Fruit fly (Drosophila melanogaster) whole organism, prepupa: Measurements from ENCODE around the gene Top3beta.

Experiments used
- Blimp-1 ChIP-seq: fragments of 200-800 bp; sonication (Bioruptor generic); optimal IDR thresholded peaks from 3 replicates; lab custom pipeline; 2017; ENCODE audit warnings: missing biosample characterization, missing genetic modification characterization, mild to moderate bottlenecking, moderate library complexity, missing genetic modification reagents
- CG11902 ChIP-seq: fragments of 200-800 bp; sonication (Bioruptor generic); optimal IDR thresholded peaks from 3 replicates; lab custom pipeline; 2016; ENCODE audit warnings: missing biosample characterization, missing genetic modification characterization
- CG3919 ChIP-seq: fragments of 200-800 bp; sonication (Bioruptor generic); optimal IDR thresholded peaks from 3 replicates; lab custom pipeline; 2016; ENCODE audit warnings: missing biosample characterization, missing genetic modification characterization
- CG6808 ChIP-seq: fragments of 200-800 bp; sonication (Bioruptor generic); optimal IDR thresholded peaks from 3 replicates; lab custom pipeline; 2017; ENCODE audit warnings: missing biosample characterization, missing genetic modification characterization, mild to moderate bottlenecking, moderate library complexity, missing genetic modification reagents
- CG8319 ChIP-seq: fragments of 200-800 bp; sonication (Bioruptor generic); optimal IDR thresholded peaks from 3 replicates; lab custom pipeline; 2016; ENCODE audit warnings: missing biosample characterization, missing genetic modification characterization
- CG9139 ChIP-seq: fragments of 200-800 bp; sonication (Bioruptor generic); optimal IDR thresholded peaks from 3 replicates; lab custom pipeline; 2017; ENCODE audit warnings: missing biosample characterization, mild to moderate bottlenecking, missing genetic modification characterization
- Hr39 ChIP-seq: fragments of 200-800 bp; sonication (Bioruptor generic); optimal IDR thresholded peaks from 2 replicates; lab custom pipeline; 2016; ENCODE audit warnings: missing biosample characterization, missing genetic modification characterization
- cyc ChIP-seq: fragments of 200-800 bp; sonication (Bioruptor generic); optimal IDR thresholded peaks from 3 replicates; lab custom pipeline; 2016; ENCODE audit warnings: missing biosample characterization, missing genetic modification characterization
- esn ChIP-seq: fragments of 200-800 bp; sonication (Bioruptor generic); optimal IDR thresholded peaks from 2 replicates; lab custom pipeline; 2016; ENCODE audit warnings: missing biosample characterization, mild to moderate bottlenecking, missing genetic modification characterization, moderate library complexity
- fd85E ChIP-seq: fragments of 200-800 bp; sonication (Bioruptor generic); optimal IDR thresholded peaks from 3 replicates; lab custom pipeline; 2016; ENCODE audit warnings: missing biosample characterization, missing genetic modification characterization
- fkh ChIP-seq: fragments of 200-800 bp; sonication (Bioruptor generic); optimal IDR thresholded peaks from 3 replicates; lab custom pipeline; 2017; ENCODE audit warnings: missing biosample characterization, mild to moderate bottlenecking, missing genetic modification characterization, moderate library complexity
- net ChIP-seq: fragments of 200-800 bp; sonication (Bioruptor generic); optimal IDR thresholded peaks from 3 replicates; lab custom pipeline; 2016; ENCODE audit warnings: missing biosample characterization, missing genetic modification characterization
- ss ChIP-seq, 2 experiments: fragments of 200-800 bp; sonication (Bioruptor generic); optimal IDR thresholded peaks; 2 replicates in 1 of 2; 3 replicates in 1 of 2; lab custom pipeline; 2017 to 2018; ENCODE audit warnings: mild to moderate bottlenecking in 2 of 2, missing biosample characterization in 2 of 2, missing genetic modification characterization in 2 of 2, moderate library complexity in 1 of 2
- topi ChIP-seq: fragments of 200-800 bp; sonication (Bioruptor generic); optimal IDR thresholded peaks from 3 replicates; lab custom pipeline; 2016; ENCODE audit warnings: missing biosample characterization, missing genetic modification characterization

- TF ChIP-seq CG3919 (GFP tag; lab: Kevin White, UChicago) (no peak), CG8319 (GFP tag; lab: Kevin White, UChicago) (no peak), esn (no peak), fd85E (no peak), cyc (no peak), CG9139 (GFP tag; lab: Kevin White, UChicago) (no peak), net (no peak), CG11902 (GFP tag; lab: Kevin White, UChicago) (no peak), ss (GFP tag; optimal IDR thresholded peaks at IDR 0.05; lab: Kevin White, UChicago) (no peak), fkh (GFP tag; lab: Kevin White, UChicago) (no peak), topi (GFP tag; lab: Kevin White, UChicago) (no peak), Blimp-1 (GFP tag; lab: Kevin White, UChicago) (no peak), CG6808 (GFP tag; lab: Kevin White, UChicago) (no peak), Hr39 (no peak)
These were observed 21.7 kb downstream of the Top3beta start for dm6 chrX:6266092-6266491.
